Worm (Caenorhabditis elegans): Measurements from ENCODE around the gene H25P19.1.
A peak's percentile ranks its signal among the peaks of the same experiment; 100 is the strongest.

Gene H25P19.1

DNA sequence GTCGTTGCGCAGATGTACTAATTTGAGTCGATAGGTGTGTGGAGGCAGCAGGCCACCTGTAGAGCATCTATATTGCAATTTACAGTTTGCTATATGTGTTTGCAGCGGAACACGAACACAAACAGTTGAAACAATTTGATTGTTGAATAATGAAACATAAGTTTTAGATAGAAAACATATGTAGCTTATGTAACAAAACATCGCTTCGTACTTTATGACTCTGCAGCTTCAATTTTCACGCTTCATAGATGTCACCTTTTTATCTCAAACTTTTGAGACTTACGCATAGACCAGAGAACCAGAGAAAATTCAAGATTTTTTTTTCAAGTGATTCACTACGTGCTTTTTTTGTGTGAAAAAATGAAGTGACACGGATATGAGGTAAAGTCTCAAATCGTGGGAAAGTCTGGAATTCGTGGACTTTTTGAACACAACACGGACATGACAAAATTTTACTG is 36.4 kb downstream of the H25P19.1 start, which contains the start of gene fbxb-72 (continued):
- TF ChIP-seq C34F6.9 (tag; optimal IDR thresholded peaks at IDR 0.05) (peak; percentile 32), blmp-1 (tag; optimal IDR thresholded peaks at IDR 0.05; ENCODE audit: insufficient read depth) (peak; percentile 73), lin-39 (tag; optimal IDR thresholded peaks at IDR 0.05) (no peak), nhr-11 (tag; optimal IDR thresholded peaks at IDR 0.05) (no peak), nhr-6 (tag; optimal IDR thresholded peaks at IDR 0.05) (peak; percentile 63), mbf-1 (tag; optimal IDR thresholded peaks at IDR 0.05) (no peak), Y55F3AM.14 (GFP tag; optimal IDR thresholded peaks at IDR 0.05) (peak; percentile 90), fos-1 (tag; optimal IDR thresholded peaks at IDR 0.05) (no peak), mab-5 (tag; optimal IDR thresholded peaks at IDR 0.05) (no peak), dmd-4 (tag; optimal IDR thresholded peaks at IDR 0.05) (no peak), nhr-21 (tag; optimal IDR thresholded peaks at IDR 0.05) (peak; percentile 95), sem-4 (tag; optimal IDR thresholded peaks at IDR 0.05) (peak; percentile 8), crh-2 (tag; optimal IDR thresholded peaks at IDR 0.05) (peak; percentile 85), nhr-10 (tag; optimal IDR thresholded peaks at IDR 0.05) (no peak), lsy-2 (tag; optimal IDR thresholded peaks at IDR 0.05) (peak in 1 of 2 experiments; percentile 87)

DNA sequence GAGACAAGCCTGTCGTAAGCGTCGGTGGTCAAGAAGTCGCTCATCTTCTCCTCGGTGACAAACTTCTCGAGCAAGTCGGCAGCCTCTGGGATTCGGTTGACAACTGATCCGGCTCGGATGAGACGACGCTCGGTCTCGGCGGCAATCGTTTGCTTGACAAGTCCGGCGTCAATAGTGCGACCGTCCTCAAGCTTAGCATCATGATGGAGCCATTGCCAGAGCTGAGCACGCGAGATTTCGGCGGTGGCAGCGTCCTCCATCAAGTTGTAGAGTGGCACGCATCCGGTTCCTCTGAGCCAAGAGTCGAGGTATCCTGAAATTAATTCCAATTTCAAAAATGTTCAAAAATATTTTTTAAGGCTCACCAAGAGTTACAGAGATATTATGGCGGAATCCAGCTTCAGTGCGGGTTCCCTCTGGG is 37.0 kb downstream of the H25P19.1 start:
- TF ChIP-seq peb-1 (tag; optimal IDR thresholded peaks at IDR 0.05): no peak
- TF ChIP-seq sma-3 (GFP tag; optimal IDR thresholded peaks at IDR 0.05): peak; percentile 31

DNA sequence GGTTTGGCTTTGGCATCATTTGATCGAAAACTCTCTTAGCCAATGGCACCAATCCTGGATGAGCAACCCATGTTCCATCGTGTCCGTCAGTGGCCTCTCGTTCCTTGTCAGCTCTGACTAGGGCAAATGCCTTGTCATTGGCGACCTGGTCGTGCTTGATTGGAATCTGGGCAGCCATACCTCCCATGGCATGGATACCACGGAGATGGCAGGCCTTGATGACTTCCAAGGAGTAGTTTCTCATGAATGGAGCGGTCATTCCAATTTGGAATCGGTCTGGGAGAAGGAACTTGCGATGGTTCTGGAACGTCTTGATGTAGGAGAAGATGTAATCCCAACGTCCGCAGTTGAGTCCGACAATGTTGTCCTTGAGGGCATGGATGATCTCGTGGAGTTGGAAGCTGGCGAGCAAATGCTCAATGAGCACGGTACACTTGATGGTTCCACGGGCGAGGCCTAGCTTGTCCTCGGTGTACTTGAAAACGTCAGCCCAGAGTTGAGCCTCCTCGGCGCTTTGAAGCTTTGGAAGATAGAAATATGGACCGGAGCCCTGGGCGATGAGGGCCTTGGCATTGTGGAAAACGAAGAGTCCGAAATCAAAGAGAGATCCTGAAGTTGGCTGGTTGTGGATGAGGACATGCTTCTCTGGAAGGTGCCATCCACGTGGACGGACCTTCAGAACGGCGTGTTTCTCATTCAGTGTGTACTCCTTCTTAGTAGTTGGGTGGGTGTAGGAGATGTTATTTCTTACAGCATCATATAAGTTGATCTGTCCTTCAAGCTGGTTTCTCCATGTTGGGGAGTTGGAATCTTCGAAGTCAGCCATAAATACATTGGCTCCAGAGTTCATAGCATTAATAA is 37.7 kb downstream of the H25P19.1 start:
- TF ChIP-seq fos-1 (tag; optimal IDR thresholded peaks at IDR 0.05) (no peak), sma-9 (GFP tag; optimal IDR thresholded peaks at IDR 0.05) (peak; percentile 41), sma-9 (tag; optimal IDR thresholded peaks at IDR 0.05) (no peak), ceh-82 (tag; optimal IDR thresholded peaks at IDR 0.05) (no peak), lin-11 (tag; optimal IDR thresholded peaks at IDR 0.05) (peak; percentile 13), aly-2 (tag; optimal IDR thresholded peaks at IDR 0.05) (no peak), ama-1 (optimal IDR thresholded peaks at IDR 0.05) (peak; percentile 92), Y55F3AM.14 (GFP tag; optimal IDR thresholded peaks at IDR 0.05) (peak; percentile 14), nhr-21 (tag; optimal IDR thresholded peaks at IDR 0.05) (peak; percentile 16), nhr-129 (tag; optimal IDR thresholded peaks at IDR 0.05) (peak; percentile 35)

DNA sequence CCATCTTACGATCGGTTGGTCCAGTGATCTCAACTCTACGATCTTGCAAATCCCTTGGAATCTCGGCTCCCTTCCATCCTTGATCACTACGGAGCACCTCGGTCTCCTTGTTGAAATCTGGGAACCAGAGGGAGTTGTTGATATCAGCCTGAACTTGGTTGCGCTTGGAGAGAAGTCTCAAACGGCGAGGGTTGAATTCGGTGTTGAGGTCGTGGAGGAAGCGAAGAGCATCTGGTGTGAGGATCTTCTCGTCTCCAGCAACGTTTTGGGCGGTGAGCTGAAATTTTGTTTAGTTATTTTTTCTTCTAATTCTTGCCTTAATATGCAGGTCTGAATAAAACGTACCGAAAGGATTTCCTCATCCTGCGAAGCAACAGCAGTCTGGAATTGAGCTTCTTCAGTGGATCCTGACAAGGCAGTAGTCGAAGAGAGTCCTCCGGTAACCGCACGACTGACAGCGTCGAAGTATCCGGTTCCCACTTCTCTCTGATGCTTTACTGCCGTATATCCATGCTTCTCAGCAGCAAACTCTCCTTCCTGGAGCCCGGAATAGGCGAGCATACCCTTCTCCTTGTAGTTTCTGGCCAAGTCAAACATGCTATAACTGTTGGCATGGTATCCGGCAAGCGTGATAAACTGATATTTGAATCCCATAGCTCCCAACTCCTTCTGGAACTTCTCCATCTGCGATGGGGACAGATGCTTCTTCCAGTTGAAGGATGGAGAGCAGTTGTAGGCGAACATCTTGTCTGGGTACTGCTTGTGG is 38.5 kb downstream of the H25P19.1 start:
- no peak for TF ChIP-seq R02D3.7 (tag; optimal IDR thresholded peaks at IDR 0.05)
- no peak for TF ChIP-seq lin-13 (GFP tag; optimal IDR thresholded peaks at IDR 0.05)
- no peak for TF ChIP-seq ztf-1 (GFP tag; conservative IDR thresholded peaks at IDR 0.05)
- no peak for TF ChIP-seq dmd-4 (tag; optimal IDR thresholded peaks at IDR 0.05)
- no peak for TF ChIP-seq mab-5 (tag; optimal IDR thresholded peaks at IDR 0.05)
- peak; percentile 14 for TF ChIP-seq crh-2 (tag; optimal IDR thresholded peaks at IDR 0.05)
- peak in 1 of 2 experiments; percentile 29 for TF ChIP-seq lsy-2 (tag; optimal IDR thresholded peaks at IDR 0.05)
- TF ChIP-seq nhr-25 (tag; optimal IDR thresholded peaks at IDR 0.05): no peak
- TF ChIP-seq Y55F3AM.14 (GFP tag; optimal IDR thresholded peaks at IDR 0.05): peak; percentile 27
- peak; percentile 94 for TF ChIP-seq ama-1 (optimal IDR thresholded peaks at IDR 0.05)
- no peak for TF ChIP-seq nhr-129 (tag; optimal IDR thresholded peaks at IDR 0.05)

DNA sequence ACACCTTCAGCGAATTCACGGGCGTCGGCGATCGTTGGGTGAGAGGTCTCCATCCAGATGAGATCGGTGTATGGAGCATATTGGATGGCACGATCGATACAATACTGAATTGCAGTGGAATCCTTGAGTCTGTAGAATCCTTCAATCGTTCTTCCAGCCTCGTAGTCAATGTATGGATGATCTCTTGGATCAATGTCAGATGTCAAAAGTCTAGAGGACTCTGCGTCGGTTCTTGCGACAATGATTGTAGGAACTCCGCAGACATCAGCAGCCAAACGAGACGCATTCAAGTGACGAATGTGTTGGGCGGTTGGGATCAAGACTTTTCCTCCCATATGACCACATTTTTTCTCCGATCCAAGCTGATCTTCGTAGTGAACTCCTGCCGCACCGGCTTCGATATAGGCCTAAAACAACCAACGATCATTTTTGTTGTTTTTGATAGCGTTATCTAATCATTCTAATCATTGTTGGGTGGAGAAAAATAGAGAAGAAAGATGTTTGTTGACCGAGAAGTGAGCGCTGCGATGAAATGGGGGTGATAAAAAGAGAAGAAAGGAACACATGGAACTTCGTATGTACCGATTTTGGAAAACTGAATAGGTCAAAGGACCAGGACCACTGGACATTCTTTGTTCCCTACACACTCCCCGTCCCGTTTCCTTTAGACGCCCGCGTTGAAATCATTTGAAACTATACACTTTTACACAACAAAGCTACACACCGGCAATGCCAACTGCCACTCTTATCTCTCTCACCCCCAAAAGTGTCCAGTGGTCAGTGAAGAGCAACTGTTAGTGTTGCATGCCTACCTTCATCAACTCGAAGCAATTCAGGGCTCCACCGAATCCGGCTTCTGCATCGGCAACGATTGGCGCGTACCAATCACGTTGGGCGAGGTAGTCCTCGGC is 39.3 kb downstream of the H25P19.1 start:
- TF ChIP-seq nhr-21 (tag; optimal IDR thresholded peaks at IDR 0.05): peak; percentile 41
- peak; percentile 24 for TF ChIP-seq crh-2 (tag; optimal IDR thresholded peaks at IDR 0.05)
- peak; percentile 76 for TF ChIP-seq ama-1 (optimal IDR thresholded peaks at IDR 0.05)
- peak; percentile 38 for TF ChIP-seq lin-11 (tag; optimal IDR thresholded peaks at IDR 0.05)
- peak in 1 of 2 experiments; percentile 23 for TF ChIP-seq lsy-2 (tag; optimal IDR thresholded peaks at IDR 0.05)
- no peak for TF ChIP-seq unc-39 (tag; optimal IDR thresholded peaks at IDR 0.05)
- TF ChIP-seq egl-27 (tag; optimal IDR thresholded peaks at IDR 0.05): no peak
- peak; percentile 19 for TF ChIP-seq nhr-129 (tag; optimal IDR thresholded peaks at IDR 0.05)
- TF ChIP-seq fos-1 (tag; optimal IDR thresholded peaks at IDR 0.05): peak; percentile 1
- TF ChIP-seq unc-55 (GFP tag; optimal IDR thresholded peaks at IDR 0.05): no peak
- TF ChIP-seq lin-39 (tag; optimal IDR thresholded peaks at IDR 0.05): no peak
- TF ChIP-seq lin-13 (GFP tag; optimal IDR thresholded peaks at IDR 0.05): peak; percentile 48
- TF ChIP-seq nhr-6 (tag; optimal IDR thresholded peaks at IDR 0.05): peak; percentile 59
- peak; percentile 20 for TF ChIP-seq sma-9 (GFP tag; optimal IDR thresholded peaks at IDR 0.05)
- TF ChIP-seq sma-9 (tag; optimal IDR thresholded peaks at IDR 0.05): no peak

All from whole organism, L2 larva.